Worm (Caenorhabditis elegans): Measurements from ENCODE around the gene nstp-5.

- no peak for TF ChIP-seq ztf-4 (tag; optimal IDR thresholded peaks at IDR 0.05)
- TF ChIP-seq zag-1 (tag; optimal IDR thresholded peaks at IDR 0.05) = no peak
- no peak for TF ChIP-seq ama-1 (optimal IDR thresholded peaks at IDR 0.05)
Observed at ce11 chrIV:12899392-12899791, 44.0 kb downstream of the nstp-5 start, which contains the start of gene K08D8.9.
